Worm (Caenorhabditis elegans): ENCODE results near the gene pcp-5.
"Not testable (repeated sequence)": the region's sequence is repeated elsewhere in the genome, so short reads cannot be mapped to it uniquely, and the experiment has no call there.

ce11 chrIII:7953688-7954313, 46.4 kb upstream of the pcp-5 start:
- not testable (repeated sequence) for TF ChIP-seq F49E8.2 (tag; optimal IDR thresholded peaks at IDR 0.05; ENCODE audit: insufficient read depth); K12H6.12 (tag; optimal IDR thresholded peaks at IDR 0.05); B0336.3 (GFP tag; IDR thresholded peaks at IDR 0.05); pha-4 (tag; optimal IDR thresholded peaks at IDR 0.05); unc-62 (GFP tag; optimal IDR thresholded peaks at IDR 0.05); sdz-38 (tag; optimal IDR thresholded peaks at IDR 0.05); F23B12.7 (tag; optimal IDR thresholded peaks at IDR 0.05; ENCODE audit: insufficient read depth)
- 0 out of 2 replicates have a peak, but pooled peaks have one; percentile 63 for TF ChIP-seq F39B2.1 (GFP tag; IDR thresholded peaks at IDR 0.05)
- peak; percentile 47; the same call in 1 of the 2 replicates for TF ChIP-seq attf-3 (GFP tag; conservative IDR thresholded peaks at IDR 0.05)
